Worm (Caenorhabditis elegans) whole organism, young adult: ENCODE results near the gene Y53C12B.1.
"Not testable (repeated sequence)": the region's sequence is repeated elsewhere in the genome, so short reads cannot be mapped to it uniquely, and the experiment has no call there.

Source experiments
- F33H1.4 ChIP-seq: fragments of 200-800 bp; sonication (Bioruptor generic); IDR thresholded peaks from 2 replicates; pipeline ENCODE4 v1.3.6; 2022; ENCODE audit warnings: missing genetic modification reagents, missing genetic modification characterization, missing compliant biosample characterization
- F49E8.2 ChIP-seq: sonication (generic microtip); optimal IDR thresholded peaks from 3 replicates; lab custom pipeline; 2017; ENCODE audit warnings: missing genetic modification characterization, mild to moderate bottlenecking, missing compliant biosample characterization, antibody characterized with exemption, moderate library complexity; ENCODE audit not compliant: insufficient read depth
- T07F8.4 ChIP-seq: sonication (generic microtip); optimal IDR thresholded peaks from 2 replicates; lab custom pipeline; 2016; ENCODE audit warnings: mild to moderate bottlenecking, missing genetic modification characterization, moderate library complexity, missing compliant biosample characterization
- akir-1 ChIP-seq: fragments of 200-800 bp; sonication (Bioruptor generic); optimal IDR thresholded peaks from 2 replicates; lab custom pipeline; 2018; ENCODE audit warnings: mild to moderate bottlenecking, missing genetic modification characterization, moderate library complexity, missing compliant biosample characterization
- atf-7 ChIP-seq: sonication (generic microtip); optimal IDR thresholded peaks from 2 replicates; lab custom pipeline; 2017; ENCODE audit warnings: mild to moderate bottlenecking, missing genetic modification characterization, missing compliant biosample characterization
- attf-3 ChIP-seq: fragments of 200-800 bp; sonication (Bioruptor generic); conservative IDR thresholded peaks from 2 replicates; pipeline ENCODE4 v1.3.6; 2022; ENCODE audit warnings: missing genetic modification reagents, missing genetic modification characterization, missing compliant biosample characterization
- hmg-20 ChIP-seq: fragments of 200-800 bp; sonication (Bioruptor generic); IDR thresholded peaks from 2 replicates; pipeline ENCODE4 v1.3.6; 2022; ENCODE audit warnings: missing genetic modification reagents, missing genetic modification characterization, missing compliant biosample characterization
- let-526 ChIP-seq: fragments of 200-800 bp; sonication (Bioruptor generic); IDR thresholded peaks from 2 replicates; pipeline ENCODE4 v1.3.6; 2022; ENCODE audit warnings: missing genetic modification reagents, missing genetic modification characterization, missing compliant biosample characterization
- nhr-120 ChIP-seq: fragments of 200-800 bp; sonication (Bioruptor generic); IDR thresholded peaks from 2 replicates; pipeline ENCODE4 v1.3.6; 2022; ENCODE audit warnings: missing genetic modification characterization, missing compliant biosample characterization
- pha-4 ChIP-seq: fragments of 150-350 bp; sonication (generic microtip); optimal IDR thresholded peaks from 2 replicates; lab custom pipeline; 2014; ENCODE audit warnings: missing biosample characterization, missing genetic modification reagents, missing genetic modification characterization
- snpc-4 ChIP-seq, 5 experiments: fragments of 150-350 bp in 1 of 5; sonication (generic microtip) in 4 of 5; optimal IDR thresholded peaks; 2 replicates each; lab custom pipeline; 2014 to 2018; ENCODE audit warnings: missing genetic modification characterization in 5 of 5, missing biosample characterization in 3 of 5, antibody characterized with exemption in 2 of 5, mild to moderate bottlenecking in 2 of 5, missing compliant biosample characterization in 2 of 5, missing genotype in 2 of 5, moderate library complexity in 2 of 5, missing genetic modification reagents in 1 of 5
- unc-62 ChIP-seq: fragments of 150-350 bp; optimal IDR thresholded peaks from 2 replicates; lab custom pipeline; 2014; ENCODE audit warnings: missing biosample characterization, missing genetic modification reagents, missing genetic modification characterization
- ztf-26 ChIP-seq: sonication (generic microtip); optimal IDR thresholded peaks from 2 replicates; lab custom pipeline; 2017; ENCODE audit warnings: missing genetic modification characterization, missing compliant biosample characterization

DNA sequence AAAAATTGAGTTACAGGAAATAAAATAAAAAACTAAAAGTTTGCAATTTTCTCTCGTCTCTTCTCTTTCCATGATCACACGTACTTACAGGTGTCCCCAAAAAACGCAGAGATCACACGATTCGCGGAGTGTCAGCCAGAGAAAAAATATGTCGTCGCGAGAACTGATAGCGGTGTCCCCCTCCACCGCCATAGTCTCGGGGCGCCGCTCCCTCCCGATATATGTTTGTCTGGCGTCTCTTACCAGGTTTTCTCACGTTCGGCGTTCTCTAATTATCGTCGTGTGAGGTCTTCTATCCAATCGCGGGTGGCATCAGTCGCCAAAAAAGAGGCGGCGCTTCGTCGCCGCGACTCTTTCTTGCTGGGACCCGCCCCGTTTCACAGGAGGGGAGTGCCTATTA is 14.1 kb downstream of the Y53C12B.1 start, which contains the start of gene mab-3:
- TF ChIP-seq attf-3; T07F8.4 (tag; lab: Kevin White, UChicago); snpc-4 (GFP tag; optimal IDR thresholded peaks at IDR 0.05; lab: Kevin White, UChicago); snpc-4 (tag; optimal IDR thresholded peaks at IDR 0.05; lab: Kevin White, UChicago); hmg-20 (GFP tag; lab: Robert Waterston, UW); atf-7 (tag; lab: Kevin White, UChicago); nhr-120 (GFP tag; lab: Robert Waterston, UW); pha-4 (tag; lab: Kevin White, UChicago); akir-1; let-526 (GFP tag; lab: Robert Waterston, UW); unc-62 (GFP tag; lab: Kevin White, UChicago); ztf-26; F49E8.2 (tag; lab: Kevin White, UChicago); F33H1.4 (GFP tag; lab: Robert Waterston, UW): not testable (repeated sequence)
